Worm (Caenorhabditis elegans): ENCODE data around the gene syp-1.
"Not testable (repeated sequence)": the region's sequence is repeated elsewhere in the genome, so short reads cannot be mapped to it uniquely, and the experiment has no call there.

Gene syp-1

ce11 chrV:16374676-16375075 lies 29.4 kb upstream of the syp-1 start, which contains the start of gene srv-34:
Gene srv-34, minus strand, starts transcription at chrV:16374776.
- TF ChIP-seq elt-1 (tag; optimal IDR thresholded peaks at IDR 0.05; ENCODE audit: borderline replicate concordance, insufficient read depth) (no peak), flh-1 (GFP tag; optimal IDR thresholded peaks at IDR 0.05) (no peak), drap-1 (GFP tag; optimal IDR thresholded peaks at IDR 0.05) (no peak), zip-8 (tag; optimal IDR thresholded peaks at IDR 0.05) (no peak), nhr-12 (tag; optimal IDR thresholded peaks at IDR 0.05) (no peak), nhr-76 (tag; optimal IDR thresholded peaks at IDR 0.05) (no peak), blmp-1 (tag; optimal IDR thresholded peaks at IDR 0.05) (no peak), lin-13 (tag; optimal IDR thresholded peaks at IDR 0.05) (no peak), sptf-1 (tag; optimal IDR thresholded peaks at IDR 0.05) (no peak), mab-5 (tag; optimal IDR thresholded peaks at IDR 0.05) (no peak), ceh-83 (GFP tag; optimal IDR thresholded peaks at IDR 0.05) (no peak), nhr-2 (tag; optimal IDR thresholded peaks at IDR 0.05) (no peak), nhr-28 (tag; optimal IDR thresholded peaks at IDR 0.05) (no peak), lin-32 (GFP tag; optimal IDR thresholded peaks at IDR 0.05) (no peak), unc-39 (tag; optimal IDR thresholded peaks at IDR 0.05) (no peak), hlh-1 (tag; optimal IDR thresholded peaks at IDR 0.05) (no peak), bed-3 (GFP tag; optimal IDR thresholded peaks at IDR 0.05) (no peak)

DNA sequence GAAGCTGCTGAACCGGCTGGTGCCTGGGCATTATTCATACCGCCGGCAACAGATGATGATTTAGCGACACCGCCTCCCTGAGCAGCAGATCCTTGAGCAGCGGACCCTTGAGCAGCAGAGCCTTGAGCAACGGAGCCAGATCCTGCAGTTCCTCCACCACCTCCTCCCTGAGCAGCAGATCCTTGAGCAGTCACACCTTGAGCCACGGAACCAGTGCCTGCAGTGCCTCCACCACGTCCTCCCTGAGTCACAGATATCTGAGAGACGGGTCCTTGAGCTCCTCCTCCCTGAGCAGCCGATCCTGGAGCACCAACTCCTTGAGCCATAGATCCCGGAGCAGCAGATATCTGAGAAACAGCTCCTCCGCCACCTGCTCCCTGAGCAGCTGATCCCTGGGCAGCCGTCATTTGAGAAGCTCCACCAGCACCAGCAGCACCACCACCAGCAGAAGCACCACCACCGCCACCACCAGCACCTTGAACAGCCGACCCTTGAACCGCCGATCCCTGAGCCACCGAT lies 27.6 kb upstream of the syp-1 start:
- TF ChIP-seq ham-2 (GFP tag; optimal IDR thresholded peaks at IDR 0.05) (no peak), snpc-4 (tag; optimal IDR thresholded peaks at IDR 0.05) (no peak), flh-1 (GFP tag; optimal IDR thresholded peaks at IDR 0.05) (no peak), sptf-1 (tag; optimal IDR thresholded peaks at IDR 0.05) (no peak)

ce11 chrV:16377188-16377587 lies 26.9 kb upstream of the syp-1 start:
- TF ChIP-seq M03D4.4 (tag; optimal IDR thresholded peaks at IDR 0.05) (no peak), elt-1 (tag; optimal IDR thresholded peaks at IDR 0.05; ENCODE audit: borderline replicate concordance, insufficient read depth) (no peak), unc-39 (tag; optimal IDR thresholded peaks at IDR 0.05) (no peak)

ce11 chrV:16377849-16378248 lies 26.2 kb upstream of the syp-1 start, which contains the start of gene F13A7.1:
Gene F13A7.1, minus strand, starts transcription at chrV:16377949.
- TF ChIP-seq nhr-2 (tag; optimal IDR thresholded peaks at IDR 0.05) (no peak), bed-3 (GFP tag; optimal IDR thresholded peaks at IDR 0.05) (no peak), nhr-237 (tag; optimal IDR thresholded peaks at IDR 0.05) (no peak), sem-2 (GFP tag; optimal IDR thresholded peaks at IDR 0.05) (no peak), snpc-4 (tag; optimal IDR thresholded peaks at IDR 0.05) (no peak), ceh-43 (GFP tag; optimal IDR thresholded peaks at IDR 0.05) (no peak), ces-1 (GFP tag; optimal IDR thresholded peaks at IDR 0.05) (no peak), lsy-2 (tag; optimal IDR thresholded peaks at IDR 0.05) (no peak)

DNA sequence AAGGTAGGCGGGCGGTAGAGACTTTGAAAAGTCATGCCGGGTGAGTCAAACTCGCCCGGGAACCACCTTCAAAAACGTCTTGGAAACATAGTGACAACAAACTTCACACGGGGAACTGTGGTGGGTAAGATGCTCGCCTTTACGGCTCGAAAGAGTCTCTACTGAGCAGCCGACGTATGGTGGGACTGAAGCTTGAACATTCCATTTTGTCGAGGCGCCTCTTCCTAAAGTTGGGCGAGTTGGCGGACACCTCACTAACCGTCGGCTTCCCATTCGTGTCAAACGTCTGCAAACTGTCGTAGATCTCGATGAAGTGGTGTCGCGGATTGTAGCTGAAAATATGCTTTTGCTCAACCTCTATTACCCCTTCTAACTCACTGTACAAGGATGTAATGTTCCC lies 21.1 kb upstream of the syp-1 start:
- TF ChIP-seq mep-1 (tag; optimal IDR thresholded peaks at IDR 0.05) (no peak), ham-2 (GFP tag; optimal IDR thresholded peaks at IDR 0.05) (no peak), ceh-43 (GFP tag; optimal IDR thresholded peaks at IDR 0.05) (no peak), hlh-1 (tag; optimal IDR thresholded peaks at IDR 0.05) (no peak), drap-1 (GFP tag; optimal IDR thresholded peaks at IDR 0.05) (no peak), unc-39 (tag; optimal IDR thresholded peaks at IDR 0.05) (no peak)

DNA sequence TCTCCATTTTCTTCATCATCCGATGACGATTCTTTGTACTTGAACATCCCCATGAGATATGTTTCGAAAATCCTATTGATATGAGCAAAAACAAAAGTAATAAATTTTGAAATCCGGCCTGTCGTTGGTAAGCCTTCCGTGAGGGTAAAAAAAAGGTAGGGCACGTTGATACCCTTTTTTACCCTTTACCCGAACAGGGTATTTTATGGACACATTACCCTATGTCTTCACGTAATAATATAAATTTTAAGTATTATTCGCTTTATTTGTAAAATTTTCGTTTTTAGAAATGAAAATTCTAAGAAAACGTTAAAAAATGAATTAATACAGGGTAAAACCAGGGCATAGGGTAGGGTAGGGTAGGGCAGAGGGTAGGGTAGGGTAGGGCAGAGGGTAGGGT lies 20.3 kb upstream of the syp-1 start, which contains the start of gene F13A7.7:
F13A7.7 (minus strand) TSS at position 101 of the 400 bp plus-strand sequence.
- TF ChIP-seq ceh-83 (GFP tag; optimal IDR thresholded peaks at IDR 0.05); zip-8 (tag; optimal IDR thresholded peaks at IDR 0.05); drap-1 (GFP tag; optimal IDR thresholded peaks at IDR 0.05): not testable (repeated sequence)

- TF ChIP-seq hlh-1 (tag; optimal IDR thresholded peaks at IDR 0.05) = no peak
- no peak for TF ChIP-seq nhr-28 (tag; optimal IDR thresholded peaks at IDR 0.05)
- TF ChIP-seq blmp-1 (tag; optimal IDR thresholded peaks at IDR 0.05) = no peak
- TF ChIP-seq cnd-1 (tag; optimal IDR thresholded peaks at IDR 0.05) = no peak
- no peak for TF ChIP-seq snpc-4 (tag; optimal IDR thresholded peaks at IDR 0.05)
- no peak for TF ChIP-seq unc-39 (tag; optimal IDR thresholded peaks at IDR 0.05)
- no peak for TF ChIP-seq unc-120 (tag; optimal IDR thresholded peaks at IDR 0.05; ENCODE audit: poor library complexity, severe bottlenecking)
- TF ChIP-seq pha-4 (tag; optimal IDR thresholded peaks at IDR 0.05) = no peak
Measured at ce11 chrV:16388268-16388667, 15.8 kb upstream of the syp-1 start, which contains the start of gene sri-65. Gene sri-65, minus strand, starts transcription at chrV:16388368.

Data from whole organism, mixed stage, embryonic.